Fruit fly (Drosophila melanogaster): ENCODE measurements around the gene C3G.
A peak's percentile ranks its signal among the peaks of the same experiment; 100 is the strongest.

The C3G gene

DNA sequence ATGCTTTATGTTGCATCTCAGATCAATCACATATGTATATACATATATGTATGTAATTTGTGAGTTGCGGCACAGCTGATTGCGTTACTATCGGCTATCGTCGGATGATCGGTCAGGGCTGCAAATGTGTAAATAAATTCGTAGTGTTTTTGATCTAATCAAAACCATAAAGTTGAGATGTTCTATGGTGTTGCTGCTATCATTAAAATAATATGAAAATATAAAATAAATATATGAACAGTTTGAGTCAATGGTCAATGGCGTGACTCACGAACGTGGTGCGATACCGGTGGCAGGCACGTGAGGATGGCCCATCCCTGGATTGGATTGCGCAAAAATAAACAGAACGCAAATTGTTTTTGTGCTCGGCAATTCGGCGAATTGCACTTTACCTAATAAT lies 32.5 kb downstream of the C3G start, which contains the start of gene Coq7 (continued):
- TF ChIP-seq gsb-n (tag; optimal IDR thresholded peaks at IDR 0.05) (no peak), CG14860 (GFP tag; IDR thresholded peaks at IDR 0.05; ENCODE audit: partially characterized antibody) (peak; percentile 97), ato (GFP tag; IDR thresholded peaks at IDR 0.05; ENCODE audit: partially characterized antibody) (peak; percentile 89), h (optimal IDR thresholded peaks at IDR 0.05) (no peak), disco-r (GFP tag; optimal IDR thresholded peaks at IDR 0.05) (no peak), ap (GFP tag; IDR thresholded peaks at IDR 0.05) (peak; percentile 88), slou (GFP tag; optimal IDR thresholded peaks at IDR 0.05) (peak; percentile 79), CG4424 (GFP tag; optimal IDR thresholded peaks at IDR 0.05) (peak; percentile 90), CG10274 (GFP tag; optimal IDR thresholded peaks at IDR 0.05) (peak; percentile 45), vfl (GFP tag; optimal IDR thresholded peaks at IDR 0.05) (peak; percentile 74), CG9727 (GFP tag; optimal IDR thresholded peaks at IDR 0.05) (peak; percentile 85), toy (GFP tag; IDR thresholded peaks at IDR 0.05) (peak; percentile 50; the same call in 1 of the 2 replicates), zf30C (GFP tag; optimal IDR thresholded peaks at IDR 0.05) (no peak), CG11093 (GFP tag; IDR thresholded peaks at IDR 0.05) (peak; percentile 87), CG15269 (tag; optimal IDR thresholded peaks at IDR 0.05) (no peak), otp (GFP tag; IDR thresholded peaks at IDR 0.05) (peak; percentile 87), tup (GFP tag; optimal IDR thresholded peaks at IDR 0.05) (peak; percentile 71), Poxn (GFP tag; IDR thresholded peaks at IDR 0.05) (peak; percentile 77), chn (GFP tag; optimal IDR thresholded peaks at IDR 0.05) (peak; percentile 71), CG12391 (tag; optimal IDR thresholded peaks at IDR 0.05) (peak; percentile 92), mam (GFP tag; optimal IDR thresholded peaks at IDR 0.05) (peak; percentile 67), sna (GFP tag; IDR thresholded peaks at IDR 0.05; ENCODE audit: partially characterized antibody) (peak; percentile 99), nerfin-1 (tag; optimal IDR thresholded peaks at IDR 0.05) (no peak), fd102C (GFP tag; optimal IDR thresholded peaks at IDR 0.05) (peak; percentile 55), CG30431 (GFP tag; optimal IDR thresholded peaks at IDR 0.05) (peak; percentile 81), Gsc (GFP tag; IDR thresholded peaks at IDR 0.05) (peak; percentile 63), Adf1 (GFP tag; IDR thresholded peaks at IDR 0.05) (peak; percentile 64; the same call in 1 of the 2 replicates), CG7786 (GFP tag; optimal IDR thresholded peaks at IDR 0.05) (peak; percentile 19), CG11696 (GFP tag; IDR thresholded peaks at IDR 0.05) (peak; percentile 60), CG43689 (GFP tag; IDR thresholded peaks at IDR 0.05) (peak; percentile 69), Pdp1 (GFP tag; optimal IDR thresholded peaks at IDR 0.05) (peak in 1 of 2 experiments; percentile 70), sens-2 (GFP tag; IDR thresholded peaks at IDR 0.05) (peak; percentile 83), prd (optimal IDR thresholded peaks at IDR 0.05) (no peak), prd (GFP tag; IDR thresholded peaks at IDR 0.05) (peak; percentile 96), ATbp (GFP tag; optimal IDR thresholded peaks at IDR 0.05) (peak; percentile 52), peb (GFP tag; IDR thresholded peaks at IDR 0.05) (peak; percentile 73), Max (GFP tag; optimal IDR thresholded peaks at IDR 0.05) (peak; percentile 85), CG10431 (GFP tag; optimal IDR thresholded peaks at IDR 0.05) (no peak), aop (GFP tag; IDR thresholded peaks at IDR 0.05) (peak; percentile 70), CG4730 (GFP tag; IDR thresholded peaks at IDR 0.05) (peak; percentile 88), CG3838 (GFP tag; optimal IDR thresholded peaks at IDR 0.05) (no peak), CG15514 (GFP tag; optimal IDR thresholded peaks at IDR 0.05) (peak; percentile 81), CG6654 (GFP tag; optimal IDR thresholded peaks at IDR 0.05) (peak; percentile 33), CG10267 (tag; optimal IDR thresholded peaks at IDR 0.05) (peak; percentile 81), ase (GFP tag; IDR thresholded peaks at IDR 0.05) (peak; percentile 89), gt (GFP tag; IDR thresholded peaks at IDR 0.05) (peak; percentile 79), CG17568 (GFP tag; optimal IDR thresholded peaks at IDR 0.05) (no peak), CG5180 (GFP tag; optimal IDR thresholded peaks at IDR 0.05) (peak; percentile 59), cas (GFP tag; IDR thresholded peaks at IDR 0.05) (peak; percentile 85; the same call in 1 of the 2 replicates), so (GFP tag; IDR thresholded peaks at IDR 0.05) (peak; percentile 88), CG8281 (tag; optimal IDR thresholded peaks at IDR 0.05) (no peak), D19A (tag; optimal IDR thresholded peaks at IDR 0.05) (no peak)

Data from whole organism, embryonic.